Worm (Caenorhabditis elegans) whole organism, L4 larva: Measurements from ENCODE around the gene metl-18.

Source experiments
- F37D6.2 ChIP-seq: sonication (generic microtip); optimal IDR thresholded peaks from 2 replicates; lab custom pipeline; 2016; ENCODE audit warnings: mild to moderate bottlenecking, missing genetic modification characterization, missing compliant biosample characterization
- F44E2.7 ChIP-seq: fragments of 200-800 bp; sonication (Bioruptor generic); IDR thresholded peaks from 2 replicates; pipeline ENCODE4 v2.1.2; 2022; ENCODE audit warnings: missing genetic modification characterization, missing compliant biosample characterization
- T20F7.1 ChIP-seq: fragments of 200-800 bp; sonication (Bioruptor generic); optimal IDR thresholded peaks from 2 replicates; lab custom pipeline; 2018; ENCODE audit warnings: mild to moderate bottlenecking, missing genetic modification characterization, missing compliant biosample characterization
- Y105C5A.15 ChIP-seq: fragments of 200-800 bp; sonication (Bioruptor generic); IDR thresholded peaks from 2 replicates; pipeline ENCODE4 v1.3.6; 2022; ENCODE audit warnings: missing genetic modification characterization, missing compliant biosample characterization
- Y5F2A.4 ChIP-seq: fragments of 200-800 bp; sonication (Bioruptor generic); optimal IDR thresholded peaks from 2 replicates; lab custom pipeline; 2018; ENCODE audit warnings: mild to moderate bottlenecking, missing genetic modification characterization, missing compliant biosample characterization
- ZK337.2 ChIP-seq: fragments of 200-800 bp; sonication (Bioruptor generic); IDR thresholded peaks from 2 replicates; pipeline ENCODE4 v1.3.6; 2022; ENCODE audit warnings: missing genetic modification reagents, missing genetic modification characterization, missing compliant biosample characterization
- aly-2 ChIP-seq: sonication (generic microtip); optimal IDR thresholded peaks from 2 replicates; lab custom pipeline; 2018; ENCODE audit warnings: missing biosample characterization, missing genetic modification characterization
- ama-1 ChIP-seq: fragments of 150-350 bp; optimal IDR thresholded peaks from 2 replicates; lab custom pipeline; 2014; ENCODE audit warnings: inconsistent platforms, mixed read lengths
- arid-1 ChIP-seq: fragments of 200-800 bp; sonication (Bioruptor generic); conservative IDR thresholded peaks from 2 replicates; pipeline ENCODE4 v1.3.6; 2022; ENCODE audit warnings: missing genetic modification reagents, missing genetic modification characterization, missing compliant biosample characterization
- ceh-20 ChIP-seq: fragments of 200-800 bp; sonication (Bioruptor generic); IDR thresholded peaks from 2 replicates; pipeline ENCODE4 v1.3.6; 2022; ENCODE audit warnings: missing genetic modification reagents, missing genetic modification characterization, missing compliant biosample characterization
- ceh-28 ChIP-seq: fragments of 150-350 bp; optimal IDR thresholded peaks from 2 replicates; lab custom pipeline; 2014; ENCODE audit warnings: missing biosample characterization, missing genetic modification reagents, missing genetic modification characterization
- ceh-32 ChIP-seq: sonication (generic microtip); optimal IDR thresholded peaks from 2 replicates; lab custom pipeline; 2016; ENCODE audit warnings: mild to moderate bottlenecking, missing genetic modification characterization, missing compliant biosample characterization; ENCODE audit not compliant: poor library complexity
- ceh-62 ChIP-seq: sonication (generic microtip); optimal IDR thresholded peaks from 2 replicates; lab custom pipeline; 2017; ENCODE audit warnings: missing biosample characterization, missing genetic modification characterization
- ceh-82 ChIP-seq: sonication (generic microtip); optimal IDR thresholded peaks from 2 replicates; lab custom pipeline; 2017; ENCODE audit warnings: missing biosample characterization, missing genetic modification characterization
- cey-2 ChIP-seq: sonication (generic microtip); optimal IDR thresholded peaks from 3 replicates; lab custom pipeline; 2017; ENCODE audit warnings: missing genetic modification characterization, mild to moderate bottlenecking, missing compliant biosample characterization, antibody characterized with exemption, borderline replicate concordance; ENCODE audit not compliant: insufficient read depth
- dmd-6 ChIP-seq: fragments of 200-800 bp; sonication (Bioruptor generic); IDR thresholded peaks from 2 replicates; pipeline ENCODE4 v1.3.6; 2022; ENCODE audit warnings: missing genetic modification reagents, missing genetic modification characterization, missing compliant biosample characterization
- duxl-1 ChIP-seq: sonication (generic microtip); optimal IDR thresholded peaks from 2 replicates; lab custom pipeline; 2016; ENCODE audit warnings: mild to moderate bottlenecking, missing genetic modification characterization, moderate library complexity, missing compliant biosample characterization; ENCODE audit not compliant: poor library complexity
- dve-1 ChIP-seq: sonication (generic microtip); optimal IDR thresholded peaks from 2 replicates; lab custom pipeline; 2017; ENCODE audit warnings: antibody characterized with exemption, mild to moderate bottlenecking, missing genetic modification characterization, missing compliant biosample characterization; ENCODE audit not compliant: insufficient read depth
- fos-1 ChIP-seq: fragments of 150-350 bp; optimal IDR thresholded peaks from 2 replicates; lab custom pipeline; 2014; ENCODE audit warnings: missing biosample characterization, missing genetic modification characterization
- gei-8 ChIP-seq: fragments of 200-800 bp; sonication (Bioruptor generic); optimal IDR thresholded peaks from 2 replicates; lab custom pipeline; 2018; ENCODE audit warnings: mild to moderate bottlenecking, missing genetic modification characterization, missing compliant biosample characterization
- hif-1 ChIP-seq, 2 experiments: sonication (generic microtip); optimal IDR thresholded peaks; 2 replicates each; lab custom pipeline; 2016 to 2017; ENCODE audit warnings: missing compliant biosample characterization in 2 of 2, missing genetic modification characterization in 2 of 2, missing genetic modification reagents in 2 of 2, missing genotype in 2 of 2, mild to moderate bottlenecking in 1 of 2
- hlh-11 ChIP-seq: fragments of 200-800 bp; sonication (Bioruptor generic); optimal IDR thresholded peaks from 2 replicates; lab custom pipeline; 2018; ENCODE audit warnings: mild to moderate bottlenecking, missing genetic modification characterization, missing compliant biosample characterization
- hlh-30 ChIP-seq: sonication (generic microtip); optimal IDR thresholded peaks from 2 replicates; lab custom pipeline; 2017; ENCODE audit warnings: antibody characterized with exemption, mild to moderate bottlenecking, missing genetic modification characterization, missing compliant biosample characterization; ENCODE audit not compliant: insufficient read depth
- lin-1 ChIP-seq: fragments of 200-800 bp; sonication (Bioruptor generic); IDR thresholded peaks from 2 replicates; pipeline ENCODE4 v1.3.6; 2022; ENCODE audit warnings: missing genetic modification reagents, missing genetic modification characterization, missing compliant biosample characterization
- lir-3 ChIP-seq: sonication (generic microtip); optimal IDR thresholded peaks from 2 replicates; lab custom pipeline; 2016; ENCODE audit warnings: mild to moderate bottlenecking, missing genetic modification characterization, missing compliant biosample characterization
- lsy-2 ChIP-seq, 2 experiments: fragments of 150-350 bp in 1 of 2; sonication (generic microtip) in 1 of 2; optimal IDR thresholded peaks; 2 replicates each; lab custom pipeline; 2014 to 2017; ENCODE audit warnings: missing biosample characterization in 2 of 2, missing genetic modification characterization in 2 of 2
- mdl-1 ChIP-seq, 2 experiments: fragments of 150-350 bp in 1 of 2; sonication (generic microtip) in 1 of 2; optimal IDR thresholded peaks; 2 replicates each; lab custom pipeline; 2014 to 2017; ENCODE audit warnings: missing biosample characterization in 2 of 2, missing genetic modification characterization in 2 of 2
- mdt-29 ChIP-seq: fragments of 200-800 bp; sonication (Bioruptor generic); IDR thresholded peaks from 2 replicates; pipeline ENCODE4 v1.3.6; 2022; ENCODE audit warnings: missing genetic modification reagents, missing genetic modification characterization, missing compliant biosample characterization
- mep-1 ChIP-seq: fragments of 150-350 bp; sonication (generic microtip); optimal IDR thresholded peaks from 3 replicates; lab custom pipeline; 2014; ENCODE audit warnings: missing biosample characterization, missing genetic modification characterization
- mes-2 ChIP-seq: sonication (generic microtip); optimal IDR thresholded peaks from 2 replicates; lab custom pipeline; 2016; ENCODE audit warnings: missing genotype, mild to moderate bottlenecking, missing genetic modification characterization, missing compliant biosample characterization; ENCODE audit not compliant: poor library complexity, severe bottlenecking
- mxl-3 ChIP-seq: fragments of 200-800 bp; sonication (Bioruptor generic); optimal IDR thresholded peaks from 2 replicates; lab custom pipeline; 2018; ENCODE audit warnings: mild to moderate bottlenecking, missing genetic modification characterization, missing compliant biosample characterization
- nhr-102 ChIP-seq: sonication (generic microtip); optimal IDR thresholded peaks from 2 replicates; lab custom pipeline; 2016; ENCODE audit warnings: mild to moderate bottlenecking, missing genetic modification characterization, moderate library complexity, missing compliant biosample characterization
- nhr-11 ChIP-seq: fragments of 150-350 bp; optimal IDR thresholded peaks from 2 replicates; lab custom pipeline; 2014; ENCODE audit warnings: missing biosample characterization, missing genetic modification characterization
- nhr-237 ChIP-seq: sonication (generic microtip); optimal IDR thresholded peaks from 2 replicates; lab custom pipeline; 2017; ENCODE audit warnings: missing biosample characterization, missing genetic modification characterization
- nhr-41 ChIP-seq: fragments of 200-800 bp; sonication (Bioruptor generic); IDR thresholded peaks from 2 replicates; pipeline ENCODE4 v1.3.6; 2022; ENCODE audit warnings: missing genetic modification reagents, missing genetic modification characterization, missing compliant biosample characterization
- nhr-42 ChIP-seq: fragments of 200-800 bp; sonication (Bioruptor generic); IDR thresholded peaks from 2 replicates; pipeline ENCODE4 v1.3.6; 2022; ENCODE audit warnings: missing genetic modification characterization, missing compliant biosample characterization
- nhr-6 ChIP-seq: fragments of 150-350 bp; optimal IDR thresholded peaks from 2 replicates; lab custom pipeline; 2014; ENCODE audit warnings: missing biosample characterization, missing genetic modification characterization
- nhr-76 ChIP-seq: fragments of 150-350 bp; optimal IDR thresholded peaks from 2 replicates; lab custom pipeline; 2014; ENCODE audit warnings: missing biosample characterization, missing genetic modification characterization
- pqm-1 ChIP-seq: sonication (generic microtip); optimal IDR thresholded peaks from 2 replicates; lab custom pipeline; 2017; ENCODE audit warnings: missing biosample characterization, missing genetic modification characterization
- rbr-2 ChIP-seq: sonication (generic microtip); optimal IDR thresholded peaks from 2 replicates; lab custom pipeline; 2016; ENCODE audit warnings: missing genotype, missing genetic modification characterization, missing compliant biosample characterization
- sdz-12 ChIP-seq: fragments of 200-800 bp; sonication (Bioruptor generic); optimal IDR thresholded peaks from 2 replicates; lab custom pipeline; 2018; ENCODE audit warnings: mild to moderate bottlenecking, missing genetic modification characterization, missing compliant biosample characterization
- set-16 ChIP-seq: fragments of 200-800 bp; sonication (Bioruptor generic); IDR thresholded peaks from 2 replicates; pipeline ENCODE4 v1.3.6; 2022; ENCODE audit warnings: missing genetic modification reagents, missing genetic modification characterization, missing compliant biosample characterization
- spr-1 ChIP-seq: sonication (generic microtip); optimal IDR thresholded peaks from 2 replicates; lab custom pipeline; 2016; ENCODE audit warnings: mild to moderate bottlenecking, missing genetic modification characterization, missing compliant biosample characterization
- spr-3 ChIP-seq: fragments of 200-800 bp; sonication (Bioruptor generic); optimal IDR thresholded peaks from 2 replicates; lab custom pipeline; 2018; ENCODE audit warnings: mild to moderate bottlenecking, missing genetic modification characterization, missing compliant biosample characterization
- tag-97 ChIP-seq: fragments of 200-800 bp; sonication (Bioruptor generic); IDR thresholded peaks from 2 replicates; pipeline ENCODE4 v1.3.6; 2022; ENCODE audit warnings: missing genetic modification characterization, missing compliant biosample characterization
- zag-1 ChIP-seq: fragments of 150-350 bp; optimal IDR thresholded peaks from 2 replicates; lab custom pipeline; 2014; ENCODE audit warnings: missing biosample characterization, missing genetic modification characterization
- ztf-11 ChIP-seq: fragments of 150-350 bp; optimal IDR thresholded peaks from 2 replicates; lab custom pipeline; 2014; ENCODE audit warnings: missing biosample characterization, missing genetic modification characterization

Gene metl-18

DNA sequence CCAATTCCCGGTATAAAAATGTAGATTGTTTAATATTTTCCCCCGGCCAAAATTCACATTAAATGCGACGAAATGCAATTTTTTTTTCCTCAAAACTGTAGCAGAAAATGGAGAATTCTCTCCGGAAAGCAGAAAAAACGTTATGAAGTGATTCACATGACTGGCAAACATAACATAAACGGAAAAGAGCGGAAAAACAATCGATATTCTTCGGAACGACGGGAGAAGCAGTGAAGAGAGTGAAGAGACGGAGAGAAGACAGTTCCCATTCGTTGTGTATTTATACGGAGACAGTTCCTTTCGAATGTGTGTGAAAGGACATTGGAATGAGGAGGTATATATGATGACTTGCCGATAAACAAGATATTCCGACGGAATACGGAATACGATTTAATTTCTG lies 30.4 kb upstream of the metl-18 start:
- TF ChIP-seq nhr-6 (tag; lab: Kevin White, UChicago) (no peak), fos-1 (tag; lab: Kevin White, UChicago) (no peak), mxl-3 (GFP tag; lab: Kevin White, UChicago) (no peak), dmd-6 (GFP tag; lab: Robert Waterston, UW) (no peak), T20F7.1 (GFP tag; lab: Kevin White, UChicago) (no peak), rbr-2 (no peak), spr-1 (no peak), mdt-29 (GFP tag; lab: Robert Waterston, UW) (no peak), lir-3 (no peak), mep-1 (tag; lab: Kevin White, UChicago) (peak; percentile 5), set-16 (GFP tag; lab: Robert Waterston, UW) (no peak), ceh-82 (no peak), pqm-1 (tag; lab: Kevin White, UChicago) (no peak), F44E2.7 (GFP tag; lab: Robert Waterston, UW) (no peak), nhr-11 (tag; lab: Kevin White, UChicago) (no peak), ceh-32 (tag; lab: Kevin White, UChicago) (no peak), mes-2 (tag; lab: Kevin White, UChicago) (peak; percentile 19), tag-97 (GFP tag; lab: Robert Waterston, UW) (no peak), Y105C5A.15 (GFP tag; lab: Robert Waterston, UW) (no peak), F37D6.2 (no peak), nhr-41 (GFP tag; lab: Robert Waterston, UW) (no peak), arid-1 (GFP tag; lab: Robert Waterston, UW) (no peak), nhr-237 (tag; lab: Kevin White, UChicago) (no peak), nhr-42 (no peak), duxl-1 (tag; lab: Kevin White, UChicago) (no peak), dve-1 (peak; percentile 16), lin-1 (GFP tag; lab: Robert Waterston, UW) (no peak), nhr-76 (tag; lab: Kevin White, UChicago) (no peak), ama-1 (lab: Kevin White, UChicago) (no peak), hlh-30 (tag; lab: Kevin White, UChicago) (peak; percentile 49), lsy-2 (tag; optimal IDR thresholded peaks at IDR 0.05; lab: Kevin White, UChicago) (peak in 1 of 2 experiments; percentile 31), ceh-20 (no peak), mdl-1 (tag; optimal IDR thresholded peaks at IDR 0.05; lab: Kevin White, UChicago) (no peak), zag-1 (tag; lab: Kevin White, UChicago) (no peak), ceh-62 (tag; lab: Kevin White, UChicago) (no peak), cey-2 (tag; lab: Kevin White, UChicago) (no peak), ceh-28 (tag; lab: Kevin White, UChicago) (peak; percentile 31), hif-1 (tag; optimal IDR thresholded peaks at IDR 0.05; lab: Kevin White, UChicago) (no peak), ZK337.2 (GFP tag; lab: Robert Waterston, UW) (no peak), sdz-12 (GFP tag; lab: Kevin White, UChicago) (no peak), ztf-11 (no peak), aly-2 (no peak), hlh-11 (tag; lab: Kevin White, UChicago) (no peak), spr-3 (GFP tag; lab: Kevin White, UChicago) (no peak), Y5F2A.4 (no peak), gei-8 (GFP tag; lab: Kevin White, UChicago) (no peak), nhr-102 (tag; lab: Kevin White, UChicago) (no peak)
